Fruit fly (Drosophila melanogaster): ENCODE results near the gene Rab18.

Gene Rab18

dm6 chrX:5637543-5637942 is 34.1 kb downstream of the Rab18 start:
- no peak for TF ChIP-seq Dll (optimal IDR thresholded peaks at IDR 0.05)
- no peak for TF ChIP-seq CG8478 (optimal IDR thresholded peaks at IDR 0.05)
- TF ChIP-seq EcR (GFP tag; optimal IDR thresholded peaks at IDR 0.05) = no peak
- no peak for TF ChIP-seq usp (GFP tag; optimal IDR thresholded peaks at IDR 0.05)
- no peak for TF ChIP-seq pan (optimal IDR thresholded peaks at IDR 0.05)
- TF ChIP-seq psq (optimal IDR thresholded peaks at IDR 0.05) = no peak

- no peak for TF ChIP-seq CG8478 (optimal IDR thresholded peaks at IDR 0.05)
- no peak for TF ChIP-seq pan (optimal IDR thresholded peaks at IDR 0.05)
- no peak for TF ChIP-seq Dll (optimal IDR thresholded peaks at IDR 0.05)
Observed at dm6 chrX:5636529-5637099, 35.0 kb downstream of the Rab18 start.

- no peak for TF ChIP-seq pan (optimal IDR thresholded peaks at IDR 0.05)
- no peak for TF ChIP-seq Dll (optimal IDR thresholded peaks at IDR 0.05)
- TF ChIP-seq psq (optimal IDR thresholded peaks at IDR 0.05) = no peak
- TF ChIP-seq CG8478 (optimal IDR thresholded peaks at IDR 0.05) = no peak
- TF ChIP-seq usp (GFP tag; optimal IDR thresholded peaks at IDR 0.05) = no peak
Observed at dm6 chrX:5634714-5635113, 36.9 kb downstream of the Rab18 start.

- TF ChIP-seq CG8478 (optimal IDR thresholded peaks at IDR 0.05) (no peak), pan (optimal IDR thresholded peaks at IDR 0.05) (no peak), usp (GFP tag; optimal IDR thresholded peaks at IDR 0.05) (no peak), Dll (optimal IDR thresholded peaks at IDR 0.05) (no peak)
Observed at dm6 chrX:5621893-5622803, 49.5 kb downstream of the Rab18 start, which contains the start of the genes Mlc-c and Pop1. Mlc-c (minus strand) TSS chrX:5622539. Pop1 (plus strand) TSS chrX:5622648.
